Worm (Caenorhabditis elegans): ENCODE results near the gene pitr-5.

ce11 chrV:7223152-7223551, 38.5 kb downstream of the pitr-5 start, which contains the start of gene C13F10.7:
- TF ChIP-seq flt-1 (GFP tag; IDR thresholded peaks at IDR 0.05) (no peak), cog-1 (tag; optimal IDR thresholded peaks at IDR 0.05) (no peak), ztf-23 (GFP tag; IDR thresholded peaks at IDR 0.05) (no peak), tab-1 (GFP tag; IDR thresholded peaks at IDR 0.05) (no peak), ztf-29 (GFP tag; IDR thresholded peaks at IDR 0.05) (no peak), T22C8.4 (GFP tag; IDR thresholded peaks at IDR 0.05) (no peak), med-1 (GFP tag; optimal IDR thresholded peaks at IDR 0.05; ENCODE audit: insufficient read depth) (no peak)
